Fruit fly (Drosophila melanogaster) whole organism, prepupa: Measurements from ENCODE around the gene Mkp3.

Experiments
- Blimp-1 ChIP-seq: fragments of 200-800 bp; sonication (Bioruptor generic); optimal IDR thresholded peaks from 3 replicates; lab custom pipeline; 2017; ENCODE audit warnings: missing biosample characterization, missing genetic modification characterization, mild to moderate bottlenecking, moderate library complexity, missing genetic modification reagents
- CG10631 ChIP-seq: fragments of 200-800 bp; sonication (Bioruptor generic); optimal IDR thresholded peaks from 2 replicates; lab custom pipeline; 2016; ENCODE audit warnings: missing biosample characterization, missing genetic modification characterization
- CG10669 ChIP-seq: fragments of 200-800 bp; sonication (Bioruptor generic); optimal IDR thresholded peaks from 3 replicates; lab custom pipeline; 2018; ENCODE audit warnings: missing biosample characterization, mild to moderate bottlenecking, missing genetic modification characterization, moderate library complexity
- CG11762 ChIP-seq: fragments of 200-800 bp; sonication (Bioruptor generic); optimal IDR thresholded peaks from 3 replicates; lab custom pipeline; 2016; ENCODE audit warnings: missing biosample characterization, missing genetic modification characterization; ENCODE audit not compliant: insufficient read depth
- CG11902 ChIP-seq: fragments of 200-800 bp; sonication (Bioruptor generic); optimal IDR thresholded peaks from 3 replicates; lab custom pipeline; 2016; ENCODE audit warnings: missing biosample characterization, missing genetic modification characterization
- CG15336 ChIP-seq: fragments of 200-800 bp; sonication (Bioruptor generic); IDR thresholded peaks from 2 replicates; pipeline ENCODE4 v1.3.6; 2022; ENCODE audit warnings: missing biosample characterization, missing genetic modification characterization
- CG1621 ChIP-seq: fragments of 200-800 bp; sonication (Bioruptor generic); optimal IDR thresholded peaks from 3 replicates; lab custom pipeline; 2018; ENCODE audit warnings: missing biosample characterization, mild to moderate bottlenecking, missing genetic modification characterization
- CG3032 ChIP-seq: fragments of 200-800 bp; optimal IDR thresholded peaks from 2 replicates; lab custom pipeline; 2019; ENCODE audit warnings: missing biosample characterization, mild to moderate bottlenecking, missing genetic modification characterization, moderate library complexity
- CG31627 ChIP-seq: fragments of 200-800 bp; sonication (Bioruptor generic); optimal IDR thresholded peaks from 3 replicates; lab custom pipeline; 2016; ENCODE audit warnings: missing biosample characterization, missing genetic modification characterization
- CG32006 ChIP-seq: fragments of 200-800 bp; sonication (Bioruptor generic); optimal IDR thresholded peaks from 3 replicates; lab custom pipeline; 2017; ENCODE audit warnings: missing biosample characterization, mild to moderate bottlenecking, missing genetic modification characterization
- CG34406 ChIP-seq: fragments of 200-800 bp; sonication (Bioruptor generic); optimal IDR thresholded peaks from 3 replicates; lab custom pipeline; 2016; ENCODE audit warnings: missing biosample characterization, missing genetic modification characterization
- CG3919 ChIP-seq: fragments of 200-800 bp; sonication (Bioruptor generic); optimal IDR thresholded peaks from 3 replicates; lab custom pipeline; 2016; ENCODE audit warnings: missing biosample characterization, missing genetic modification characterization
- CG4318 ChIP-seq: fragments of 200-800 bp; sonication (Bioruptor generic); optimal IDR thresholded peaks from 3 replicates; lab custom pipeline; 2017; ENCODE audit warnings: missing biosample characterization, mild to moderate bottlenecking, missing genetic modification characterization
- CG6163 ChIP-seq: fragments of 200-800 bp; sonication (Bioruptor generic); IDR thresholded peaks from 3 replicates; pipeline ENCODE4 v1.3.6; 2022; ENCODE audit warnings: missing biosample characterization, missing genetic modification characterization
- CG6276 ChIP-seq: fragments of 200-800 bp; sonication (Bioruptor generic); optimal IDR thresholded peaks from 2 replicates; lab custom pipeline; 2017; ENCODE audit warnings: missing biosample characterization, mild to moderate bottlenecking, missing genetic modification characterization
- CG6808 ChIP-seq: fragments of 200-800 bp; sonication (Bioruptor generic); optimal IDR thresholded peaks from 3 replicates; lab custom pipeline; 2017; ENCODE audit warnings: missing biosample characterization, missing genetic modification characterization, mild to moderate bottlenecking, moderate library complexity, missing genetic modification reagents
- CG6854 ChIP-seq: fragments of 200-800 bp; sonication (Bioruptor generic); optimal IDR thresholded peaks from 2 replicates; lab custom pipeline; 2017; ENCODE audit warnings: missing biosample characterization, mild to moderate bottlenecking, missing genetic modification characterization
- CG7368 ChIP-seq: fragments of 200-800 bp; sonication (Bioruptor generic); optimal IDR thresholded peaks from 3 replicates; lab custom pipeline; 2016; ENCODE audit warnings: missing biosample characterization, missing genetic modification characterization
- CG8119 ChIP-seq: fragments of 200-800 bp; sonication (Bioruptor generic); IDR thresholded peaks from 3 replicates; pipeline ENCODE4 v1.3.6; 2022; ENCODE audit warnings: missing biosample characterization, missing genetic modification characterization
- CG8319 ChIP-seq: fragments of 200-800 bp; sonication (Bioruptor generic); optimal IDR thresholded peaks from 3 replicates; lab custom pipeline; 2016; ENCODE audit warnings: missing biosample characterization, missing genetic modification characterization
- CG8632 ChIP-seq: fragments of 200-800 bp; sonication (Bioruptor generic); optimal IDR thresholded peaks from 3 replicates; lab custom pipeline; 2016; ENCODE audit warnings: missing biosample characterization, missing genetic modification characterization
- CG9139 ChIP-seq: fragments of 200-800 bp; sonication (Bioruptor generic); optimal IDR thresholded peaks from 3 replicates; lab custom pipeline; 2017; ENCODE audit warnings: missing biosample characterization, mild to moderate bottlenecking, missing genetic modification characterization
- Eip75B ChIP-seq: fragments of 200-800 bp; sonication (Bioruptor generic); optimal IDR thresholded peaks from 3 replicates; lab custom pipeline; 2016; ENCODE audit warnings: missing biosample characterization, missing genetic modification characterization
- Eip78C ChIP-seq: fragments of 200-800 bp; sonication (Bioruptor generic); peaks from one replicate; lab custom pipeline; 2016; ENCODE audit warnings: missing biosample characterization, missing genetic modification characterization
- Eip93F ChIP-seq: fragments of 200-800 bp; sonication (Bioruptor generic); optimal IDR thresholded peaks from 2 replicates; lab custom pipeline; 2016; ENCODE audit warnings: missing biosample characterization, mild to moderate bottlenecking, missing genetic modification characterization
- Ets21C ChIP-seq: fragments of 200-800 bp; sonication (Bioruptor generic); optimal IDR thresholded peaks from 3 replicates; lab custom pipeline; 2016; ENCODE audit warnings: missing biosample characterization, missing genetic modification characterization
- Ets96B ChIP-seq: fragments of 200-800 bp; optimal IDR thresholded peaks from 2 replicates; lab custom pipeline; 2019; ENCODE audit warnings: missing biosample characterization, mild to moderate bottlenecking, missing genetic modification characterization, moderate library complexity
- Gug ChIP-seq: fragments of 200-800 bp; sonication (Bioruptor generic); IDR thresholded peaks from 2 replicates; pipeline ENCODE4 v1.3.6; 2022; ENCODE audit warnings: missing biosample characterization, missing genetic modification characterization
- Hr39 ChIP-seq: fragments of 200-800 bp; sonication (Bioruptor generic); optimal IDR thresholded peaks from 2 replicates; lab custom pipeline; 2016; ENCODE audit warnings: missing biosample characterization, missing genetic modification characterization
- Hr4 ChIP-seq: fragments of 200-800 bp; sonication (Bioruptor generic); optimal IDR thresholded peaks from 3 replicates; lab custom pipeline; 2016; ENCODE audit warnings: missing biosample characterization, missing genetic modification characterization
- Lpt ChIP-seq: fragments of 200-800 bp; sonication (Bioruptor generic); optimal IDR thresholded peaks from 3 replicates; lab custom pipeline; 2016; ENCODE audit warnings: missing biosample characterization, missing genetic modification characterization
- Met ChIP-seq: fragments of 200-800 bp; sonication (Bioruptor generic); optimal IDR thresholded peaks from 3 replicates; lab custom pipeline; 2016; ENCODE audit warnings: missing biosample characterization, missing genetic modification characterization
- OdsH ChIP-seq: fragments of 200-800 bp; sonication (Bioruptor generic); optimal IDR thresholded peaks from 3 replicates; lab custom pipeline; 2016; ENCODE audit warnings: missing biosample characterization, missing genetic modification characterization
- Smox ChIP-seq: fragments of 200-800 bp; sonication (Bioruptor generic); optimal IDR thresholded peaks from 3 replicates; lab custom pipeline; 2016; ENCODE audit warnings: missing biosample characterization, missing genetic modification characterization
- Sox102F ChIP-seq: fragments of 200-800 bp; sonication (Bioruptor generic); optimal IDR thresholded peaks from 2 replicates; lab custom pipeline; 2016; ENCODE audit warnings: missing biosample characterization, mild to moderate bottlenecking, missing genetic modification characterization
- Sox14 ChIP-seq: fragments of 200-800 bp; sonication (Bioruptor generic); optimal IDR thresholded peaks from 3 replicates; lab custom pipeline; 2016; ENCODE audit warnings: missing biosample characterization, missing genetic modification characterization
- Sox15 ChIP-seq: fragments of 200-800 bp; sonication (Bioruptor generic); optimal IDR thresholded peaks from 3 replicates; lab custom pipeline; 2016; ENCODE audit warnings: missing biosample characterization, missing genetic modification characterization
- achi ChIP-seq: fragments of 200-800 bp; sonication (Bioruptor generic); optimal IDR thresholded peaks from 3 replicates; lab custom pipeline; 2016; ENCODE audit warnings: missing biosample characterization, missing genetic modification characterization
- cyc ChIP-seq: fragments of 200-800 bp; sonication (Bioruptor generic); optimal IDR thresholded peaks from 3 replicates; lab custom pipeline; 2016; ENCODE audit warnings: missing biosample characterization, missing genetic modification characterization
- dac ChIP-seq: fragments of 200-800 bp; sonication (Bioruptor generic); optimal IDR thresholded peaks from 2 replicates; lab custom pipeline; 2017; ENCODE audit warnings: missing biosample characterization, mild to moderate bottlenecking, missing genetic modification characterization
- dsx ChIP-seq: fragments of 200-800 bp; optimal IDR thresholded peaks from 3 replicates; lab custom pipeline; 2019; ENCODE audit warnings: missing biosample characterization, mild to moderate bottlenecking, missing genetic modification characterization, moderate library complexity; ENCODE audit not compliant: poor library complexity, severe bottlenecking
- esn ChIP-seq: fragments of 200-800 bp; sonication (Bioruptor generic); optimal IDR thresholded peaks from 2 replicates; lab custom pipeline; 2016; ENCODE audit warnings: missing biosample characterization, mild to moderate bottlenecking, missing genetic modification characterization, moderate library complexity
- fd85E ChIP-seq: fragments of 200-800 bp; sonication (Bioruptor generic); optimal IDR thresholded peaks from 3 replicates; lab custom pipeline; 2016; ENCODE audit warnings: missing biosample characterization, missing genetic modification characterization
- fkh ChIP-seq: fragments of 200-800 bp; sonication (Bioruptor generic); optimal IDR thresholded peaks from 3 replicates; lab custom pipeline; 2017; ENCODE audit warnings: missing biosample characterization, mild to moderate bottlenecking, missing genetic modification characterization, moderate library complexity
- lz ChIP-seq: fragments of 200-800 bp; sonication (Bioruptor generic); optimal IDR thresholded peaks from 3 replicates; lab custom pipeline; 2016; ENCODE audit warnings: missing biosample characterization, missing genetic modification characterization
- salr ChIP-seq, 2 experiments: fragments of 200-800 bp; sonication (Bioruptor generic); optimal IDR thresholded peaks; 3 replicates each; lab custom pipeline; 2016 to 2018; ENCODE audit warnings: missing biosample characterization in 2 of 2, missing genetic modification characterization in 2 of 2, mild to moderate bottlenecking in 1 of 2
- spab ChIP-seq: fragments of 200-800 bp; sonication (Bioruptor generic); optimal IDR thresholded peaks from 2 replicates; lab custom pipeline; 2017; ENCODE audit warnings: missing biosample characterization, mild to moderate bottlenecking, missing genetic modification characterization, missing genetic modification reagents
- svp ChIP-seq: fragments of 200-800 bp; sonication (Bioruptor generic); peaks from one replicate; lab custom pipeline; 2016; ENCODE audit warnings: missing biosample characterization, missing genetic modification characterization
- topi ChIP-seq: fragments of 200-800 bp; sonication (Bioruptor generic); optimal IDR thresholded peaks from 3 replicates; lab custom pipeline; 2016; ENCODE audit warnings: missing biosample characterization, missing genetic modification characterization
- vri ChIP-seq: fragments of 200-800 bp; sonication (Bioruptor generic); optimal IDR thresholded peaks from 3 replicates; lab custom pipeline; 2016; ENCODE audit warnings: missing biosample characterization, mild to moderate bottlenecking, missing genetic modification characterization

The Mkp3 gene

dm6 chr3L:19087369-19088275 is 1.4 kb upstream of the Mkp3 start:
- TF ChIP-seq cyc (GFP tag; lab: Kevin White, UChicago) (peak; percentile 19), CG11902 (GFP tag; lab: Kevin White, UChicago) (no peak), CG6854 (GFP tag; lab: Kevin White, UChicago) (no peak), Eip75B (no peak), dsx (GFP tag; lab: Kevin White, UChicago) (peak; percentile 11), Gug (GFP tag; lab: Robert Waterston, UW) (no peak), CG6808 (GFP tag; lab: Kevin White, UChicago) (no peak), CG3919 (peak; percentile 15), CG8119 (GFP tag; lab: Robert Waterston, UW) (no peak), topi (GFP tag; lab: Kevin White, UChicago) (peak; percentile 15), CG15336 (GFP tag; lab: Robert Waterston, UW) (peak; percentile 40; the same call in 1 of the 2 replicates), Smox (GFP tag; lab: Kevin White, UChicago) (no peak), Hr39 (no peak), svp (GFP tag; lab: Kevin White, UChicago) (peak; percentile 40), CG6163 (GFP tag; lab: Robert Waterston, UW) (no peak), CG8319 (GFP tag; lab: Kevin White, UChicago) (no peak), OdsH (GFP tag; lab: Kevin White, UChicago) (peak; percentile 19), Blimp-1 (GFP tag; lab: Kevin White, UChicago) (peak; percentile 9), CG6276 (no peak), CG32006 (GFP tag; lab: Kevin White, UChicago) (peak; percentile 52), salr (GFP tag; optimal IDR thresholded peaks at IDR 0.05; lab: Kevin White, UChicago) (peak in 1 of 2 experiments; percentile 16), CG31627 (GFP tag; lab: Kevin White, UChicago) (peak; percentile 0), CG8632 (peak; percentile 49), Sox102F (GFP tag; lab: Kevin White, UChicago) (no peak), achi (peak; percentile 23), dac (GFP tag; lab: Kevin White, UChicago) (no peak), Ets21C (GFP tag; lab: Kevin White, UChicago) (no peak), CG7368 (GFP tag; lab: Kevin White, UChicago) (peak; percentile 17), CG34406 (peak; percentile 56), spab (GFP tag; lab: Kevin White, UChicago) (peak; percentile 10), esn (GFP tag; lab: Kevin White, UChicago) (peak; percentile 28), lz (GFP tag; lab: Kevin White, UChicago) (no peak), Sox14 (GFP tag; lab: Kevin White, UChicago) (no peak), fd85E (GFP tag; lab: Kevin White, UChicago) (no peak), Ets96B (peak; percentile 33), CG9139 (GFP tag; lab: Kevin White, UChicago) (no peak), CG10669 (GFP tag; lab: Kevin White, UChicago) (no peak), Hr4 (no peak), CG10631 (peak; percentile 33), CG4318 (GFP tag; lab: Kevin White, UChicago) (no peak), Eip78C (GFP tag; lab: Kevin White, UChicago) (peak; percentile 65), fkh (no peak), Sox15 (no peak), Met (no peak), Lpt (GFP tag; lab: Kevin White, UChicago) (no peak), Eip93F (GFP tag; lab: Kevin White, UChicago) (no peak), CG3032 (tag; lab: Kevin White, UChicago) (peak; percentile 34), CG1621 (tag; lab: Kevin White, UChicago) (no peak), vri (no peak), CG11762 (GFP tag; lab: Kevin White, UChicago) (no peak)
